Worm (Caenorhabditis elegans): Measurements from ENCODE around the gene Y4C6B.7.
A peak's percentile ranks its signal among the peaks of the same experiment; 100 is the strongest.
"Not testable (repeated sequence)": the region's sequence is repeated elsewhere in the genome, so short reads cannot be mapped to it uniquely, and the experiment has no call there.

The Y4C6B.7 gene

ce11 chrIV:5317106-5317505, 36.2 kb downstream of the Y4C6B.7 start:
- peak; percentile 35 for TF ChIP-seq nhr-25 (tag; optimal IDR thresholded peaks at IDR 0.05)
- TF ChIP-seq ceh-28 (tag; optimal IDR thresholded peaks at IDR 0.05) = peak; percentile 24
- TF ChIP-seq fos-1 (tag; optimal IDR thresholded peaks at IDR 0.05) = peak; percentile 7
- peak; percentile 24 for TF ChIP-seq elt-2 (tag; optimal IDR thresholded peaks at IDR 0.05)
- TF ChIP-seq nhr-12 (tag; optimal IDR thresholded peaks at IDR 0.05) = no peak
- peak; percentile 95 for TF ChIP-seq snpc-4 (tag; optimal IDR thresholded peaks at IDR 0.05)
- no peak for TF ChIP-seq tbx-2 (tag; optimal IDR thresholded peaks at IDR 0.05)
- TF ChIP-seq nhr-23 (tag; optimal IDR thresholded peaks at IDR 0.05) = peak; percentile 37
- TF ChIP-seq nhr-43 (tag; optimal IDR thresholded peaks at IDR 0.05; ENCODE audit: poor library complexity, severe bottlenecking) = peak; percentile 54

- TF ChIP-seq nhr-77 (tag; optimal IDR thresholded peaks at IDR 0.05); lin-15B (tag; optimal IDR thresholded peaks at IDR 0.05); nfya-1 (tag; optimal IDR thresholded peaks at IDR 0.05; ENCODE audit: insufficient read depth): not testable (repeated sequence)
Observed at ce11 chrIV:5316223-5316622, 37.0 kb downstream of the Y4C6B.7 start, which contains the start of gene msp-65. Gene msp-65, plus strand, starts transcription at chrIV:5316523.

- TF ChIP-seq egl-5, aly-2, ZK546.5 (tag; optimal IDR thresholded peaks at IDR 0.05): not testable (repeated sequence)
Observed at ce11 chrIV:5313011-5313410, 40.3 kb downstream of the Y4C6B.7 start, which contains the start of the genes msp-59 and ZK354.2. Gene msp-59, minus strand, starts transcription at chrIV:5313111. Gene ZK354.2, plus strand, starts transcription at chrIV:5313405.

- TF ChIP-seq mdl-1 (tag; optimal IDR thresholded peaks at IDR 0.05) = no peak
- TF ChIP-seq unc-62 (GFP tag; optimal IDR thresholded peaks at IDR 0.05) = no peak
- no peak for TF ChIP-seq ceh-9 (tag; optimal IDR thresholded peaks at IDR 0.05)
- TF ChIP-seq pqm-1 (tag; optimal IDR thresholded peaks at IDR 0.05) = no peak
- no peak for TF ChIP-seq jun-1 (tag; optimal IDR thresholded peaks at IDR 0.05)
- no peak for TF ChIP-seq tbx-2 (tag; optimal IDR thresholded peaks at IDR 0.05)
- no peak for TF ChIP-seq lin-15B (tag; optimal IDR thresholded peaks at IDR 0.05)
Observed at ce11 chrIV:5309742-5310141, 43.5 kb downstream of the Y4C6B.7 start, which contains the start of gene ZK354.3. Gene ZK354.3, plus strand, starts transcription at chrIV:5310042.

- TF ChIP-seq nhr-67, ceh-82, nhr-11 (tag; optimal IDR thresholded peaks at IDR 0.05): not testable (repeated sequence)
Observed at ce11 chrIV:5308046-5308643, 45.1 kb downstream of the Y4C6B.7 start, which contains the start of the genes ZK354.9 and msp-58. Gene ZK354.9, minus strand, starts transcription at chrIV:5308146. Gene msp-58, plus strand, starts transcription at chrIV:5308593.

- TF ChIP-seq ceh-9 (tag; optimal IDR thresholded peaks at IDR 0.05) = no peak
- TF ChIP-seq ceh-16 (tag; optimal IDR thresholded peaks at IDR 0.05) = no peak
- TF ChIP-seq nhr-28 (tag; optimal IDR thresholded peaks at IDR 0.05) = no peak
- TF ChIP-seq fkh-10 (GFP tag; optimal IDR thresholded peaks at IDR 0.05) = no peak
- no peak for TF ChIP-seq aly-2 (tag; optimal IDR thresholded peaks at IDR 0.05)
- TF ChIP-seq skn-1 (tag; optimal IDR thresholded peaks at IDR 0.05) = no peak
- no peak for TF ChIP-seq zag-1 (tag; optimal IDR thresholded peaks at IDR 0.05)
- no peak for TF ChIP-seq elt-1 (tag; optimal IDR thresholded peaks at IDR 0.05)
- no peak for TF ChIP-seq snpc-4 (tag; optimal IDR thresholded peaks at IDR 0.05)
- no peak for TF ChIP-seq unc-39 (tag; optimal IDR thresholded peaks at IDR 0.05)
- TF ChIP-seq sea-2 (GFP tag; optimal IDR thresholded peaks at IDR 0.05) = no peak
- no peak for TF ChIP-seq ama-1 (optimal IDR thresholded peaks at IDR 0.05)
- TF ChIP-seq elt-3 (tag; optimal IDR thresholded peaks at IDR 0.05) = no peak
Observed at ce11 chrIV:5306040-5306439, 47.2 kb downstream of the Y4C6B.7 start, which contains the start of gene ZK354.8. Gene ZK354.8, minus strand, starts transcription at chrIV:5306140.
